Fruit fly (Drosophila melanogaster) whole organism, embryonic: ENCODE results near the gene CG7465.

ENCODE experiments used
- CG10565 ChIP-seq: fragments of 200-800 bp; sonication (Bioruptor generic); optimal IDR thresholded peaks from 3 replicates; lab custom pipeline; 2016; ENCODE audit warnings: missing biosample characterization, mild to moderate bottlenecking, missing genetic modification characterization
- lab ChIP-seq: fragments of 200-800 bp; sonication (Bioruptor generic); optimal IDR thresholded peaks from 3 replicates; lab custom pipeline; 2017; ENCODE audit warnings: missing biosample characterization, missing genetic modification characterization, mild to moderate bottlenecking, moderate library complexity, missing genetic modification reagents

DNA sequence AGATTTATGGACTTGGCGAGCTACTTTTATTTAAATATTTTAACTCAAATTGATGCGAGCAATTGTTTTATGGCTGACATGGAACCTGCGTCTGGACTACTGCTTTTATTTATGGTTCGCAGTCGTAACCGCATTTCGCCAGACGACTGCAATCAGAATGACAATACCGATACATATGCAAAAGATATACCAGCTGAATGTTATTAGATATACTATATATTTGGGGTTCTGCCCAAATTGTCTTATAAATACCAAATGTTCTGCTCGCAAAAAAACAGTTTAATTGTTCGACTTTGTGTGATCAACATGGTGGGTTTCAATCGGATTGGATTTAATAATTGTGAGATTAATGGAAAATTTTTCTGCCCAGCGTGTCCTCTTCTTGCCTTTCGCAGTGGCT lies 10.4 kb upstream of the CG7465 start, which contains the start of gene CG32249:
- TF ChIP-seq CG10565 (GFP tag; lab: Kevin White, UChicago): no peak
- no peak for TF ChIP-seq lab
